Worm (Caenorhabditis elegans) whole organism, L4 larva: ENCODE results near the gene gur-5.

Source experiments
- Y48G9A.11 ChIP-seq: fragments of 200-800 bp; sonication (Bioruptor generic); IDR thresholded peaks from 2 replicates; pipeline ENCODE4 v1.3.6; 2022; ENCODE audit warnings: missing genetic modification reagents, missing genetic modification characterization, missing compliant biosample characterization
- ama-1 ChIP-seq: fragments of 150-350 bp; optimal IDR thresholded peaks from 2 replicates; lab custom pipeline; 2014; ENCODE audit warnings: inconsistent platforms, mixed read lengths
- dve-1 ChIP-seq: sonication (generic microtip); optimal IDR thresholded peaks from 2 replicates; lab custom pipeline; 2017; ENCODE audit warnings: antibody characterized with exemption, mild to moderate bottlenecking, missing genetic modification characterization, missing compliant biosample characterization; ENCODE audit not compliant: insufficient read depth
- jun-1 ChIP-seq: fragments of 150-350 bp; optimal IDR thresholded peaks from 2 replicates; lab custom pipeline; 2014; ENCODE audit warnings: missing biosample characterization, missing genetic modification reagents, missing genetic modification characterization
- lin-15B ChIP-seq: fragments of 150-350 bp; sonication (generic microtip); optimal IDR thresholded peaks from 3 replicates; lab custom pipeline; 2014; ENCODE audit warnings: missing biosample characterization, missing genetic modification characterization
- madf-5 ChIP-seq, 2 experiments: fragments of 200-800 bp; sonication (Bioruptor generic); IDR thresholded peaks; 2 replicates each; pipeline ENCODE4 v1.3.6; 2022; ENCODE audit warnings: missing compliant biosample characterization in 2 of 2, missing genetic modification characterization in 2 of 2
- nhr-28 ChIP-seq: fragments of 150-350 bp; optimal IDR thresholded peaks from 2 replicates; lab custom pipeline; 2014; ENCODE audit warnings: missing biosample characterization, missing genetic modification characterization
- skn-1 ChIP-seq: fragments of 150-350 bp; optimal IDR thresholded peaks from 2 replicates; lab custom pipeline; 2014; ENCODE audit warnings: missing biosample characterization, missing genetic modification characterization
- unc-62 ChIP-seq, 3 experiments: fragments of 150-350 bp in 1 of 3; sonication (generic microtip); optimal IDR thresholded peaks in 2 of 3; peaks in 1 of 3; 1 replicate in 1 of 3; 2 replicates in 2 of 3; lab custom pipeline; 2014 to 2017; ENCODE audit warnings: missing biosample characterization in 3 of 3, missing genetic modification characterization in 3 of 3, missing genetic modification reagents in 3 of 3, missing genotype in 1 of 3

- TF ChIP-seq jun-1 (tag; lab: Kevin White, UChicago) (no peak), skn-1 (tag; lab: Kevin White, UChicago) (no peak), madf-5 (GFP tag; IDR thresholded peaks at IDR 0.05; lab: Robert Waterston, UW) (no peak), unc-62 (GFP tag; optimal IDR thresholded peaks at IDR 0.05 in 1 of 2; lab: Kevin White, UChicago) (peak in 1 of 2 experiments; percentile 98), unc-62 (tag; optimal IDR thresholded peaks at IDR 0.05; lab: Kevin White, UChicago) (peak; percentile 14), dve-1 (tag; lab: Kevin White, UChicago) (no peak), nhr-28 (tag; lab: Kevin White, UChicago) (no peak), ama-1 (no peak), Y48G9A.11 (GFP tag; lab: Robert Waterston, UW) (no peak), lin-15B (tag; lab: Kevin White, UChicago) (no peak)
These were observed 8.4 kb upstream of the gur-5 start for ce11 chrII:5276736-5277135.
